Worm (Caenorhabditis elegans) whole organism, L4/young adult: Measurements from ENCODE around the gene idhb-1.
A peak's percentile ranks its signal among the peaks of the same experiment; 100 is the strongest.

ENCODE experiments used
- W03F9.2 ChIP-seq: fragments of 150-350 bp; optimal IDR thresholded peaks from 2 replicates; lab custom pipeline; 2014; ENCODE audit warnings: missing biosample characterization, missing genetic modification characterization
- dao-5 ChIP-seq: sonication (generic microtip); optimal IDR thresholded peaks from 2 replicates; lab custom pipeline; 2016; ENCODE audit warnings: missing genotype, missing genetic modification characterization, moderate library complexity, missing compliant biosample characterization
- him-1 ChIP-seq: sonication (generic microtip); optimal IDR thresholded peaks from 2 replicates; lab custom pipeline; 2016; ENCODE audit warnings: missing genotype, missing genetic modification reagents, missing genetic modification characterization, missing compliant biosample characterization

The idhb-1 gene

DNA sequence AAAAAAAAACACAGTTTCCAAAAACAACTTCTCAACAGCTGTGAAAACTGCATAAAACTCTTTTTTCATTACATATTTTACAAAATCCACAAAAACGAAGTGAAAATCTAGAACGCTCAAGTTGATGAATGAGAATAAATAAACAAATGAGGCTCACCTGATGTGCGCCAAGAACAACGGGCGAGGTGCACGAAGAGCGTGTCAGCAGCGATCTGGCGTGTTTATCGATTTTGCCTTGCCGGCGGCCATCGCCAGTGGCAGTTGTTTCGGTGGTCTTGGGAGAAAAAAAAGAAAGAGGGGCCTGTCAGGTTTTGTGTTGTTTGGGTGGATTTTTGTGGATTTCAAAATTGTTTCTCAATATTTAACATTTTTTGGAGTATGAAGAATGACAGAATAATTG is at the start of gene idhb-1:
idhb-1 (minus strand) TSS at position 214 of the 400 bp plus-strand sequence.
- TF ChIP-seq him-1 (no peak), dao-5 (no peak), W03F9.2 (tag; lab: Kevin White, UChicago) (peak; percentile 46)

DNA sequence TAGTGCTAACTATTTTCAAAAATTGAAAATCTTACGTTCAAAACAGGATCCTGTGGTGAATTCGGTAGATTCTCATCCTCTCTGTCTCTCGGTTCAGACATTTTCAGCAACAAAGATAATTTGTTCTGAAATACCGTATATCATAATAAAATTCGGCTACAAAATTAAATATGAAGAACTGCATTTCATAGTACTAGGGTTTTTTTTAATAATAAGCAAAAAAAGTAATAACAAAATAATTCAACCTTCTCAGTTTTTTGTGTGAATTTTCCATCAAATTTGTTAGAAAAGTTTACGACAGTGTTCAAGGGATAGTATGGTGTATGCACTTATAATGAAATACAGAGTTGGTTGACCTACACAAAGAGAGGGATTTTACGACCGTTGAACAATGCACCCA is 49.3 kb upstream of the idhb-1 start, which contains the start of gene K06G5.3:
K06G5.3 (minus strand) TSS at position 101 of the 400 bp plus-strand sequence.
- TF ChIP-seq dao-5 = no peak
- no peak for TF ChIP-seq him-1
- no peak for TF ChIP-seq W03F9.2 (tag; lab: Kevin White, UChicago)

DNA sequence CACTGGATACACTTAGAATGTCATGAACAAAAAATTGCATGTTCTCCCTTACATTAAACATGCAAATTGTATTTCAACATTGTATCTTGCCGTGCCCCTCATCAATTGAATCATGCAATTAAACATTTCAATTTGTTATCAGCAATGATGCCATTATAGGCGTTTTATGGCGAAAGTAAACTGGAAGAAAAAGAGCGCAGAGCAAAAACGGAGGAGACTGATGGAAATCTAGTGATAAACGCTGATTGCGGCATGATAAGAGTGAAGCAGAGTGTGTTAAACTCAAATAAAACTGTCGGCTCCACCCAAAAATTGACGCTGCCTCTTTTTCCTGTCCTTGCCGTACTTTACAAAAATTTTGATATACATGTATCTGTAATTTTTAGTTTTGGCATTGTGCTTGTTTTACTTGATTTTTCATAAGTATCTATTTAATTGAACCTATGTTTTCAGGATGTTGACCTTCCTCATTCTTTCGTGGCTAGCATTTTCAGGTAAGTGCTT is 40.7 kb upstream of the idhb-1 start, which contains the start of gene K06G5.1:
K06G5.1 (plus strand) TSS at position 454 of the 504 bp plus-strand sequence.
- TF ChIP-seq dao-5 (no peak), W03F9.2 (tag; lab: Kevin White, UChicago) (no peak)

DNA sequence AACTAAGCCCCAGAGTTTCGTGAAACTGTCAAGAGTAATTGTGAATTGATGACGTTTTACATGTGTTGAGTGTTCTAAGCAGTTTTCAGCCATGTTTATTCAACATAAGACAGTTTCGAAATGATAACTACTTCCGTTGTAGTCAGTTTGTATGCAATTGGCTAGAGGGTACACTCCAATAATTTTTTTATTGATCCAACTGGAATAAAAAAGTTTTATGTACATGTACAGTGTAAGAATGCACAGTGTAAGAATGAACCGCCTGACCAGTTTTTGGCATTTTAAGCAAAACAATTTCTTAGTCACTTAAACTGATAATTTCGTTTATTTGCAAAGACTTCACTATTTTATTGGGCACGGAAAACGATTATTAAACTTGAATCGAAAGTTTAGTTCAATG is 39.5 kb upstream of the idhb-1 start:
- TF ChIP-seq him-1 (no peak), dao-5 (no peak), W03F9.2 (tag; lab: Kevin White, UChicago) (no peak)

DNA sequence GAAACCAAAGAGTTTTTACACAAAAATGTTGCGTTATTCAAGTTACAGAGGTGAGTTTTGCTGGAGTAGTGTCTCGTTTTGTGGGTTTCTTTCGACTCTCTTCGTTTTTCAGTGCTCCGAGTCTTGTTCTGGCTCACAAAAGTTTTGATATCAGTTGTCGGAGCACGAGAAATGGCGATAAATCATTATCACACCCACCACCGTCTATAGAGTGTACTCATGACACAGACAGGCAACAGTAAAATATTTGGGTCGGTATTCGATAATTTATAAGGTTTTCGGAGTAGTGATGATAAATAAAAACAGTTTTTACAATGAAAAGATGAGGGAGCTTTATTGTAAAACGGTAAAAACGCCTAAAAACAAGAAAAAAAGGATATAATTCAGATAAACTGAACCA is 34.1 kb upstream of the idhb-1 start, which contains the start of gene ceh-37:
ceh-37 (minus strand) TSS at position 59 of the 400 bp plus-strand sequence.
- TF ChIP-seq dao-5 = no peak
- no peak for TF ChIP-seq W03F9.2 (tag; lab: Kevin White, UChicago)
- no peak for TF ChIP-seq him-1

DNA sequence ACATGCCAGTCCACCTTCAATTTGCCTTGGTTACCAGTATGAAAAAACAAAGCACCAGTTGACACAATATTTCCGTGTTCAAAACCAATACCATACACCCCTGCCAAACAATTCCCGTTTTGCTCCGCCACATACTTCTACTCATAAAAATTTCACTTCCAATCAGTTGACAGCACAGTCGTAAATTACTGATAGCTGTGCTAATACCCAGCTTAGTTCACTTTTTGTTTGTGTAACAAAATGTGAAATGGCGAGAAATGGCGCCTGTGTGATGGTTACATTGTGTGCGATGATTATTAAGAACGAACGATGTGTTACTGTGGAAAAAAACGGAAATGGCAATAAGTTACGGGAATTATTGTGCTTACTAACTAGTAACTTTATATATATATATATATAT is 32.5 kb upstream of the idhb-1 start:
- TF ChIP-seq dao-5 (no peak), W03F9.2 (tag; lab: Kevin White, UChicago) (no peak), him-1 (no peak)

DNA sequence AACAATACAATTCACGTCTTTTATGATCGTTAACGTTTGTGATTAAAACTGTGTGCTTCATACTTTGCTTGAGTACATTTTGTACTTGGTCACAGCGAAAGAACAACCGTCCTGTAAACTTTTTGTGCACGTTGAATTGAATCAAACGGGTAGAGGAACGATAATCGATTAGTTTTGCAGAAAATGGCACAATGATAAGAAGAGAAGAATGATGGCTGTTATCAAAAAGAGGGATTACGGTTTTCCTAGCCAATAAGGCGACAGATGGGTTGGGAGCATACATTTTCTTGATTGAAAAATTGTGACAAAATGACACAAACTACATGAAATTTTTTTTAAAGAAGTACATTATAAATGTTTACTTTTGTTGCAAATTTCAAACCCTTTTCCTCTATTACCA is 20.4 kb upstream of the idhb-1 start:
- TF ChIP-seq dao-5 = no peak
- no peak for TF ChIP-seq him-1
- no peak for TF ChIP-seq W03F9.2 (tag; lab: Kevin White, UChicago)

DNA sequence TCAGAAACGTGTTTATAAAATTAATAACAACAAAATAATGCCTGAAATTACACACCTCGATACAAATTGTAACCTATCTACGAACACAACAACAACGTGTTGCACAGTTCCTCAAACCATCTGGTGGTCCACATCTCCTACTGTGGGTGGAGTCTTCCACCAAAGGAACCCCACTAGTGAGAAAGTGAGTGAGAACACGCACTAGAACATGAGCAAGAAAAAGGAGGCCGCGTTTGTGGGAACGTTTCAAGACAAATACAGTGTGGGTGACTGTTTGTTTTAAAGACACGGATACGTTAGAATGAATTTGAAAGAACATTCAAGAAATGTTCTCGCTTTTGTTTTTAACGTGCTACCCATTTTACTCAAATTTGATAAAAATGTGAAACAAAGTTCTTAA is 12.6 kb upstream of the idhb-1 start, which contains the start of gene ceh-36:
ceh-36 (minus strand) TSS at position 101 of the 400 bp plus-strand sequence.
- no peak for TF ChIP-seq dao-5
- no peak for TF ChIP-seq him-1
- no peak for TF ChIP-seq W03F9.2 (tag; lab: Kevin White, UChicago)

DNA sequence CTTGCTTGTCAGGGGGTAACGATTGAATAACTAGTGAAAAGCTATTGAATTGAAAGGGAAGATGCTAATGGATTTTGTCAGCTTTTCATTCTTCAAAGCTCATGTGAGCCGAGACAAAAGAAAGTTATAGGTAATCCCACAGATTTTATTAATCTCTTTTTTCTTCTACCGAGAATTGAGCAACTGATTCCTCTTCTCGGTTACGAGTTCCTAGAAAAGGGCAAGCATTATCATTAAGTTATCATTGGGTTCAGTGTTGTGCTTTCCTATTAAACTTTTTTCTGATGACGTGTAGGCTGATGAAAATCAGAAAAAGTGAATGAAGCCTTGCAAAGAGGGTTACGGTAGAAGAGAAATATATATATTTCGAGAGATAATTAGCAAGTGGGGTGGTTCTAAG is 11.8 kb upstream of the idhb-1 start:
- no peak for TF ChIP-seq W03F9.2 (tag; lab: Kevin White, UChicago)
- TF ChIP-seq dao-5 = no peak
- no peak for TF ChIP-seq him-1

DNA sequence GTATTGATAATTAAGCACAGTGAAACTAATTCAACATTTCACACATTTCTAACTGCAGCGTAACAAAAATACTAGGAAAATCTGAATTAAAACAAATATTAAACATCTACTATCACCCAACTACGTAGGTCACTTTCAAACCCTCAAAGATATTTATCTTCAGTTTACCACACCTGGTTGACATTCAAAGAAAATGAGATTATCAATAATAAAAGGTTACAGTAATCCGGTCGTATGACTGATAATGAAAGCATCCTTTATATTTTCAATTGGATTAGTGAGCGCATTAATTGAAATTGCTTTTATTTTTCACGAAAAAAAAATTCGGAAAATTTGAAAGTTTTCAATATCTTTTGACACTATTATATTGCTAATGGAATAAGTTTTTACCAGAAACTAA is 8.7 kb upstream of the idhb-1 start:
- TF ChIP-seq dao-5 = no peak
- TF ChIP-seq W03F9.2 (tag; lab: Kevin White, UChicago) = no peak
- TF ChIP-seq him-1 = no peak

DNA sequence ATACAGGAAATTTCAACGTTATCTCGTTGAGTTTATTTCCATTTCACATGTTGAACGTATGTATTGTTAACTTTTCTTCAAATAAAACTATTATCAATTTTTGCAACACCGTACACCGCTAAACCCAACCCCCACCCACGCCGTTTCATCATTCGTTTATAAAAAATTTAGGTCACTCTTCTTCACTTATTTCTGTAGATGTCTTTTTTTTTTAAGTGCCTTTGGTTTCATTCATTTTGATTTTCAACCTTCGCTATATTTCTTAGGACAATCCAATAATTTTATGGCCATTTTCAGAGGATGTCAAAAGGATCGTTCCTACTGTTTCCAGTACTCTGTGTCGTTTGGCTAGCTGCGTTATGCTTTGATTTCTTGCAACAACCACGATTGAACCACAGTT is 6.3 kb upstream of the idhb-1 start, which contains the start of gene C37E2.3:
C37E2.3 (plus strand) TSS at position 301 of the 400 bp plus-strand sequence.
- TF ChIP-seq him-1 (no peak), W03F9.2 (tag; lab: Kevin White, UChicago) (no peak), dao-5 (no peak)

DNA sequence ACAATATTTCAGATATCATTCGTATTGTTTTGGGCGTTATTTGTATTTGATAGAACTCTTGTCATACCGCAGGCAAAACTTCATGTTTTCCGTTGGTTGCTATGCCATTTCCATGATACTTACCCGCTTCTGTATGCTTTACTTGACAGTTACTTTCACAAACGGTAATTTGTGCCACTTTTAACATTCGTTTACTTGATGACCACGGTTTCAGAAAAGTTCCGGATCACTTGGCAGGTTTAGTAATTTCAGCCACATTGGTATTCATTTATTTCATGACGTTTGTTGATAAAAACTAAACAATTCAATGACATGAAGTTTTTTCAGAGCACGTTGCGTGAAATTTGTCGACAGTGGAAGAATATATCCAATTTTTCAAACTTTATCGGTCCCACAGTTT is 5.6 kb upstream of the idhb-1 start:
- TF ChIP-seq him-1 (no peak), dao-5 (no peak), W03F9.2 (tag; lab: Kevin White, UChicago) (no peak)

DNA sequence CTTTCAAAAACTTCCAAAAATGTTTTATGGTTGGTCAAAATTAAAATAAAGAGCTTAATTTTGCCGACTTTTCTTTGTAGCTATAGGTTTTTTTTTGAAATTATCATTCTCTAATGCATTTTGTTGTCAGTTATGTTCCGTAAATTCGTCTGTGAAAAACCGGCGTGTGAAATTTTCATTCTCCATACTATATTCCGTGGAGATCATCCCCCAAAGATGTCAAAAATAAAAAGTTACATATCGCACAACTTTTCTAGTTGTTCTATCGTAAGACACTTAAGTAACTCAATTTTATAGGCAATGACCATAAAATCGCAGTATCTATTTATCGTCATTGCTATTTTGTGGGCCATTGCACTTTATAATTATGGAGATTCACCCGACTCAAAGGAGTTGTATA is 4.8 kb upstream of the idhb-1 start, which contains the start of gene C37E2.10:
C37E2.10 (plus strand) TSS at position 301 of the 400 bp plus-strand sequence.
- TF ChIP-seq dao-5 (no peak), him-1 (no peak), W03F9.2 (tag; lab: Kevin White, UChicago) (no peak)

DNA sequence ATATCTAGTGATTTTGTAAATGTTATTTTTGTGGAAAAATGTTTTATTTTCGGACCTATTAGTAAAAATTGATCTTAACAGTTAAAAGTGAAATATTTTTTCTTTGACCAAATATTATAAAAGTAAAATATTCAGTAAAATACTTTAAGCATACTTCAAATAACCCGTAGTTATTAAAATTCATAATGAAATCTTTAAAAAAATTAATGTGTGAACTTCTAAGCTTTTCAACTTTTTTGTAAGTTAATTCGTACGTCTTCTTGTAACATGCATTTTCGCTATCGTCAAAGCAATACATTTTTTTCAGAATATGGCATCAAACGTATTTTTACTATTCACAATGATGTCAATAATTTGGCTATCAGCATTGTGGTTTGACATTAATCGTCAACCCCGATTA is 1.9 kb upstream of the idhb-1 start, which contains the start of gene C37E2.2:
C37E2.2 (plus strand) TSS at position 301 of the 400 bp plus-strand sequence.
- TF ChIP-seq dao-5 (no peak), W03F9.2 (tag; lab: Kevin White, UChicago) (no peak), him-1 (no peak)

DNA sequence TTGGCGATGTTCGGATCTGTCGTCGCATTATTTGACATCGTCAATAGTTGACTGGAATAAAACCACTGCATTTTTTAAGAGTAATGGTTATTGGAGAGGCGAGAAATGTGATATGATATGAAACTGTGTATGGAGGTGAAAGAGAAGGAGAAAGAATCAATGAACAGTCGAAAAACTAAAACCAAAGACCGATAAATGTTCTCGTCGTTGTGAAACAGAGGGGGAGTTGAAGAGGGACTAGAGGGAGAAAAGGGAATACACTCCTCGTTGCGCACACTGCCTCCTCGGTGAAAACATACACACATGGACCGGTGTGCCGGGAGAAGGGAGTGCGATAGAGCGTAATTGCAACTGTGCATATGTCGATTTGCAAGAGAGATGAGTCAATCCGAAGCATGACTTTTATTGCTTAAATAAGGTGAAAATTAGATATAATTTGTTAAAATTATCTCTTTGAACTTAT is 4.3 kb downstream of the idhb-1 start, which contains the start of gene sym-4:
sym-4 (minus strand) TSS at position 51 of the 463 bp plus-strand sequence.
- TF ChIP-seq W03F9.2 (tag; lab: Kevin White, UChicago) (peak; percentile 84), dao-5 (no peak), him-1 (peak; percentile 26)
